Fruit fly (Drosophila melanogaster) S2 (cell line): Measurements from ENCODE around the gene Cad87A.

ENCODE experiments used
- CG8478 ChIP-seq: fragments of >200 bp; optimal IDR thresholded peaks from 2 replicates; lab custom pipeline; 2018
- CTCF ChIP-seq, 2 experiments: fragments of >200 bp; optimal IDR thresholded peaks; 2 replicates each; lab custom pipeline; 2018

dm6 chr3R:11876750-11877149 lies 72.2 kb downstream of the Cad87A start:
- TF ChIP-seq CG8478 (lab: Kevin White, UChicago), result no peak
- no peak for TF ChIP-seq CTCF (optimal IDR thresholded peaks at IDR 0.05; lab: Kevin White, UChicago)
